Worm (Caenorhabditis elegans): ENCODE data around the gene C25H3.1.

DNA sequence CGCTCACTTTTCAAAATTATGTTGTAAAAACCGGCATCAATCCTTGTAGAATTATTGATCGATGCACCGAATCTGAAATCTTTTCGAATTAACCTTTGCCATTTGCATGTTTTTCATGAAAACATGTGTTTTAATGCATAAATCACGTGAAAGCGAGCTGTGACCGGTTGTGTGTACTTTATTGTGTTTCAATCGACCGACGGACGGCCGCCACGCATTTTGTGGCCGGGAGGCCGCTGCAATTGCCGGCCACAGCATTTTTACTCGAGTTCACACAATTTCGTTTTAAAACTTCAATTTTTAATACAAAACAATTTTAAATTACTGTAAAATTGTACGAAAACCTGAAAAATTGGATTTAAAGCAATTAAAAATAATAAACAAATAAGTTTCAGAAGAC is 9.9 kb upstream of the C25H3.1 start, which contains the start of gene C25H3.11:
- TF ChIP-seq ama-1 (optimal IDR thresholded peaks at IDR 0.05) = no peak
- TF ChIP-seq lin-39 (tag; optimal IDR thresholded peaks at IDR 0.05) = no peak
- TF ChIP-seq nhr-129 (tag; optimal IDR thresholded peaks at IDR 0.05) = no peak
- TF ChIP-seq skn-1 (tag; optimal IDR thresholded peaks at IDR 0.05) = no peak
- no peak for TF ChIP-seq lin-13 (GFP tag; optimal IDR thresholded peaks at IDR 0.05)
- peak in 1 of 2 experiments; percentile 43 for TF ChIP-seq lsy-2 (tag; optimal IDR thresholded peaks at IDR 0.05)
- TF ChIP-seq snpc-4 (tag; optimal IDR thresholded peaks at IDR 0.05) = no peak
- no peak for TF ChIP-seq nhr-6 (tag; optimal IDR thresholded peaks at IDR 0.05)
- TF ChIP-seq ceh-82 (tag; optimal IDR thresholded peaks at IDR 0.05) = no peak

Data from whole organism, L2 larva.